Fruit fly (Drosophila melanogaster) S2 (cell line): ENCODE results near the gene CG2663.

ENCODE experiments used
- CG8478 ChIP-seq: fragments of >200 bp; optimal IDR thresholded peaks from 2 replicates; lab custom pipeline; 2018
- CTCF ChIP-seq, 2 experiments: fragments of >200 bp; optimal IDR thresholded peaks; 2 replicates each; lab custom pipeline; 2018

DNA sequence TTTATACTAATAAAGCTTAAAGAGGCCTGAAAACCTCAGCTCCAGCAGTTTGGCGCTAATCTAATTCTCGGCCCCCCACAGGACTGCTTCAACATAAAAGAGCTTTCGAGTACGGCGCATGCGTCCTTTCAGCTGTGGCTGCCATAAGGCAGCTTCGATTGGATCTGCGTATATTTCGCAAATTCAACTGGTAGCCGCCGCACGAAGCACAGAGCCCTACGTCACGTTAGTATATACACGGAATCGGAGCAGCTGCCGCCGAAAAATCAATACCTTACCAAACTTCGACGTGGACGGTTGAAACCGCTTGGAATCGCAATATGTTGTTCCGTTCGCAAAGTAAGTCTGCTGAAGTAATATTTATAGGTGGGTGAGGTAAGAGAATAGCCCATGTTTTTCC is 27.3 kb downstream of the CG2663 start, which contains the start of gene 7B2:
- TF ChIP-seq CG8478 (lab: Kevin White, UChicago) = no peak
- TF ChIP-seq CTCF (optimal IDR thresholded peaks at IDR 0.05; lab: Kevin White, UChicago) = no peak
